Fruit fly (Drosophila melanogaster) whole organism, embryonic: ENCODE results near the gene Prosbeta2R2.

Source experiments
- Aef1 ChIP-seq: fragments of 200-800 bp; sonication (Bioruptor generic); IDR thresholded peaks from 3 replicates; pipeline ENCODE4 v1.3.6; 2022; ENCODE audit warnings: missing biosample characterization, missing genetic modification characterization
- CG12236 ChIP-seq: fragments of 200-800 bp; sonication (Bioruptor generic); optimal IDR thresholded peaks from 2 replicates; lab custom pipeline; 2016; ENCODE audit warnings: missing biosample characterization, missing genetic modification characterization
- CG12659 ChIP-seq: fragments of 200-800 bp; sonication (Bioruptor generic); optimal IDR thresholded peaks from 3 replicates; lab custom pipeline; 2017; ENCODE audit warnings: mild to moderate bottlenecking, missing biosample characterization, missing genetic modification reagents, missing genetic modification characterization
- CG14050 ChIP-seq: fragments of 200-800 bp; sonication (Bioruptor generic); IDR thresholded peaks from 3 replicates; pipeline ENCODE4 v1.3.6; 2022; ENCODE audit warnings: missing biosample characterization, missing genetic modification characterization
- CG17359 ChIP-seq: fragments of 200-800 bp; sonication (Bioruptor generic); optimal IDR thresholded peaks from 3 replicates; lab custom pipeline; 2018; ENCODE audit warnings: missing biosample characterization, mild to moderate bottlenecking, missing genetic modification characterization, moderate library complexity
- CG1792 ChIP-seq: fragments of 200-800 bp; sonication (Bioruptor generic); optimal IDR thresholded peaks from 2 replicates; lab custom pipeline; 2016; ENCODE audit warnings: missing biosample characterization, missing genetic modification characterization
- CG18764 ChIP-seq: fragments of 200-800 bp; sonication (Bioruptor generic); optimal IDR thresholded peaks from 3 replicates; lab custom pipeline; 2016; ENCODE audit warnings: missing biosample characterization, missing genetic modification characterization
- CG3163 ChIP-seq: fragments of 200-800 bp; sonication (Bioruptor generic); optimal IDR thresholded peaks from 3 replicates; lab custom pipeline; 2016; ENCODE audit warnings: missing biosample characterization, missing genetic modification characterization
- CG4360 ChIP-seq: fragments of 200-800 bp; sonication (Bioruptor generic); IDR thresholded peaks from 2 replicates; pipeline ENCODE4 v1.3.6; 2022; ENCODE audit warnings: missing biosample characterization, missing genetic modification characterization
- CG43689 ChIP-seq: fragments of 200-800 bp; sonication (Bioruptor generic); IDR thresholded peaks from 2 replicates; pipeline ENCODE4 v1.3.6; 2022; ENCODE audit warnings: missing biosample characterization, missing genetic modification characterization
- CG4730 ChIP-seq: fragments of 200-800 bp; sonication (Bioruptor generic); IDR thresholded peaks from 2 replicates; pipeline ENCODE4 v1.3.6; 2022; ENCODE audit warnings: missing biosample characterization, missing genetic modification characterization
- CG7271 ChIP-seq: fragments of 200-800 bp; sonication (Bioruptor generic); optimal IDR thresholded peaks from 2 replicates; lab custom pipeline; 2018; ENCODE audit warnings: missing biosample characterization, mild to moderate bottlenecking, missing genetic modification characterization, moderate library complexity
- CG7786 ChIP-seq: fragments of 200-800 bp; sonication (Bioruptor generic); optimal IDR thresholded peaks from 2 replicates; lab custom pipeline; 2016; ENCODE audit warnings: missing biosample characterization, missing genetic modification characterization
- CG7987 ChIP-seq: fragments of 200-800 bp; sonication (Bioruptor generic); optimal IDR thresholded peaks from 2 replicates; lab custom pipeline; 2018; ENCODE audit warnings: missing biosample characterization, mild to moderate bottlenecking, missing genetic modification characterization, moderate library complexity
- CHES-1-like ChIP-seq: fragments of 200-800 bp; sonication (Bioruptor generic); optimal IDR thresholded peaks from 2 replicates; lab custom pipeline; 2016; ENCODE audit warnings: missing biosample characterization, missing genetic modification characterization
- Chrac-16 ChIP-seq: fragments of 200-800 bp; sonication (Bioruptor generic); optimal IDR thresholded peaks from 3 replicates; lab custom pipeline; 2016; ENCODE audit warnings: missing biosample characterization, missing genetic modification characterization
- CkIIα-i1 ChIP-seq: fragments of 200-800 bp; sonication (Bioruptor generic); IDR thresholded peaks from 2 replicates; pipeline ENCODE4 v1.3.6; 2022; ENCODE audit warnings: missing biosample characterization, missing genetic modification characterization
- CoRest ChIP-seq: fragments of 200-800 bp; sonication (Bioruptor generic); optimal IDR thresholded peaks from 3 replicates; lab custom pipeline; 2018; ENCODE audit warnings: missing biosample characterization, mild to moderate bottlenecking, missing genetic modification characterization, moderate library complexity
- D ChIP-seq, 2 experiments: fragments of 200-800 bp in 1 of 2; fragments of >200 bp in 1 of 2; sonication (Bioruptor generic) in 1 of 2; optimal IDR thresholded peaks; 2 replicates in 1 of 2; 3 replicates in 1 of 2; lab custom pipeline; 2017; ENCODE audit warnings: mild to moderate bottlenecking in 1 of 2, missing biosample characterization in 1 of 2, missing genetic modification characterization in 1 of 2, missing genetic modification reagents in 1 of 2
- Fer3 ChIP-seq: fragments of 200-800 bp; sonication (Bioruptor generic); optimal IDR thresholded peaks from 2 replicates; lab custom pipeline; 2018; ENCODE audit warnings: missing biosample characterization, mild to moderate bottlenecking, missing genetic modification characterization, moderate library complexity
- Ravus ChIP-seq: fragments of 200-800 bp; sonication (Bioruptor generic); IDR thresholded peaks from 2 replicates; pipeline ENCODE4 v1.3.6; 2022; ENCODE audit warnings: missing biosample characterization, missing genetic modification characterization
- amos ChIP-seq: fragments of 200-800 bp; sonication (Bioruptor generic); IDR thresholded peaks from 2 replicates; pipeline ENCODE4 v1.3.6; 2022; ENCODE audit warnings: missing biosample characterization, missing genetic modification characterization; ENCODE audit not compliant: partially characterized antibody
- ara ChIP-seq: fragments of 200-800 bp; sonication (Bioruptor generic); IDR thresholded peaks from 2 replicates; pipeline ENCODE4 v1.3.6; 2022; ENCODE audit warnings: missing biosample characterization, missing genetic modification characterization
- bowl ChIP-seq: fragments of 200-800 bp; sonication (Bioruptor generic); IDR thresholded peaks from 2 replicates; pipeline ENCODE4 v1.3.6; 2022; ENCODE audit warnings: missing biosample characterization, missing genetic modification characterization
- caup ChIP-seq: fragments of 200-800 bp; sonication (Bioruptor generic); optimal IDR thresholded peaks from 3 replicates; lab custom pipeline; 2017; ENCODE audit warnings: missing biosample characterization, mild to moderate bottlenecking, missing genetic modification characterization, moderate library complexity; ENCODE audit not compliant: severe bottlenecking
- chm ChIP-seq: fragments of 200-800 bp; sonication (Bioruptor generic); IDR thresholded peaks from 2 replicates; pipeline ENCODE4 v1.3.6; 2022; ENCODE audit warnings: missing biosample characterization, missing genetic modification characterization
- chn ChIP-seq: fragments of 200-800 bp; sonication (Bioruptor generic); optimal IDR thresholded peaks from 2 replicates; lab custom pipeline; 2016; ENCODE audit warnings: missing biosample characterization, missing genetic modification characterization
- en ChIP-seq: fragments of 200-800 bp; sonication (Bioruptor generic); optimal IDR thresholded peaks from 2 replicates; lab custom pipeline; 2016; ENCODE audit warnings: missing biosample characterization, missing genetic modification characterization
- esg ChIP-seq: fragments of 200-800 bp; sonication (Bioruptor generic); conservative IDR thresholded peaks from 2 replicates; pipeline ENCODE4 v1.3.6; 2022; ENCODE audit warnings: missing biosample characterization, missing genetic modification characterization
- eyg ChIP-seq: fragments of 200-800 bp; sonication (Bioruptor generic); optimal IDR thresholded peaks from 3 replicates; lab custom pipeline; 2016; ENCODE audit warnings: missing biosample characterization, missing genetic modification characterization
- hb ChIP-seq: fragments of 200-800 bp; sonication (Bioruptor generic); IDR thresholded peaks from 3 replicates; pipeline ENCODE4 v1.3.6; 2022; ENCODE audit warnings: missing biosample characterization, missing genetic modification characterization; ENCODE audit not compliant: partially characterized antibody
- knrl ChIP-seq: fragments of 200-800 bp; sonication (Bioruptor generic); IDR thresholded peaks from 3 replicates; pipeline ENCODE4 v1.3.6; 2022; ENCODE audit warnings: missing biosample characterization, missing genetic modification characterization; ENCODE audit not compliant: partially characterized antibody
- luna ChIP-seq: fragments of 200-800 bp; sonication (Bioruptor generic); optimal IDR thresholded peaks from 2 replicates; lab custom pipeline; 2016; ENCODE audit warnings: missing biosample characterization, missing genetic modification characterization
- maf-S ChIP-seq: fragments of 200-800 bp; sonication (Bioruptor generic); optimal IDR thresholded peaks from 2 replicates; lab custom pipeline; 2016; ENCODE audit warnings: missing biosample characterization, missing genetic modification characterization
- odd ChIP-seq: fragments of 200-800 bp; sonication (Bioruptor generic); optimal IDR thresholded peaks from 2 replicates; lab custom pipeline; 2017; ENCODE audit warnings: missing biosample characterization, mild to moderate bottlenecking, missing genetic modification characterization
- onecut ChIP-seq: fragments of 200-800 bp; sonication (Bioruptor generic); IDR thresholded peaks from 2 replicates; pipeline ENCODE4 v1.3.6; 2022; ENCODE audit warnings: missing biosample characterization, missing genetic modification characterization
- peb ChIP-seq: fragments of 200-800 bp; sonication (Bioruptor generic); IDR thresholded peaks from 2 replicates; pipeline ENCODE4 v1.3.6; 2022; ENCODE audit warnings: missing biosample characterization, missing genetic modification characterization
- pho ChIP-seq: fragments of 200-800 bp; sonication (Bioruptor generic); optimal IDR thresholded peaks from 2 replicates; lab custom pipeline; 2016; ENCODE audit warnings: missing biosample characterization, missing genetic modification characterization
- pita ChIP-seq: fragments of 200-800 bp; sonication (Bioruptor generic); optimal IDR thresholded peaks from 2 replicates; lab custom pipeline; 2017; ENCODE audit warnings: missing biosample characterization, mild to moderate bottlenecking, missing genetic modification characterization
- pum ChIP-seq: fragments of 200-800 bp; sonication (Bioruptor generic); optimal IDR thresholded peaks from 2 replicates; lab custom pipeline; 2016; ENCODE audit warnings: missing biosample characterization, missing genetic modification characterization
- ro ChIP-seq: fragments of 200-800 bp; sonication (Bioruptor generic); IDR thresholded peaks from 2 replicates; pipeline ENCODE4 v1.3.6; 2022; ENCODE audit warnings: missing biosample characterization, missing genetic modification characterization
- sisA ChIP-seq: fragments of 200-800 bp; sonication (Bioruptor generic); IDR thresholded peaks from 2 replicates; pipeline ENCODE4 v1.3.6; 2022; ENCODE audit warnings: missing biosample characterization, missing genetic modification characterization
- ssp ChIP-seq: fragments of 200-800 bp; sonication (Bioruptor generic); IDR thresholded peaks from 2 replicates; pipeline ENCODE4 v1.3.6; 2022; ENCODE audit warnings: missing biosample characterization, missing genetic modification characterization
- tin ChIP-seq: fragments of 200-800 bp; sonication (Bioruptor generic); optimal IDR thresholded peaks from 3 replicates; lab custom pipeline; 2016; ENCODE audit warnings: missing biosample characterization, missing genetic modification characterization
- tio ChIP-seq: fragments of 200-800 bp; sonication (Bioruptor generic); optimal IDR thresholded peaks from 2 replicates; lab custom pipeline; 2017; ENCODE audit warnings: missing biosample characterization, missing genetic modification characterization, inconsistent platforms
- vfl ChIP-seq: fragments of 200-800 bp; sonication (Bioruptor generic); optimal IDR thresholded peaks from 2 replicates; lab custom pipeline; 2016; ENCODE audit warnings: missing biosample characterization, missing genetic modification characterization
- zen ChIP-seq: fragments of 200-800 bp; sonication (Bioruptor generic); optimal IDR thresholded peaks from 3 replicates; lab custom pipeline; 2018; ENCODE audit warnings: missing biosample characterization, mild to moderate bottlenecking, missing genetic modification characterization, moderate library complexity
- zen2 ChIP-seq: fragments of 200-800 bp; sonication (Bioruptor generic); IDR thresholded peaks from 3 replicates; pipeline ENCODE4 v1.3.6; 2022; ENCODE audit warnings: missing biosample characterization, missing genetic modification characterization; ENCODE audit not compliant: partially characterized antibody

Gene Prosbeta2R2

dm6 chr3R:5215334-5216307, 3.7 kb downstream of the Prosbeta2R2 start (continued):
- TF ChIP-seq amos (no peak), CG7987 (peak; percentile 99), CG17359 (tag; lab: Kevin White, UChicago) (peak; percentile 99), CHES-1-like (GFP tag; lab: Kevin White, UChicago) (peak; percentile 98), chm (GFP tag; lab: Robert Waterston, UW) (peak; percentile 100), pum (GFP tag; lab: Kevin White, UChicago) (peak; percentile 97), esg (GFP tag; lab: Robert Waterston, UW) (peak; percentile 33; the same call in 1 of the 2 replicates), Ravus (peak; percentile 52), CG18764 (GFP tag; lab: Kevin White, UChicago) (peak; percentile 99), Aef1 (GFP tag; lab: Robert Waterston, UW) (peak; percentile 73), CG7271 (tag; lab: Kevin White, UChicago) (peak; percentile 92), CG4730 (GFP tag; lab: Robert Waterston, UW) (peak; percentile 75), odd (peak; percentile 97), eyg (GFP tag; lab: Kevin White, UChicago) (peak; percentile 98), chn (GFP tag; lab: Kevin White, UChicago) (peak; percentile 98), D (optimal IDR thresholded peaks at IDR 0.05; lab: Kevin White, UChicago) (no peak), D (GFP tag; optimal IDR thresholded peaks at IDR 0.05; lab: Kevin White, UChicago) (peak; percentile 100), CkIIα-i1 (no peak), ro (GFP tag; lab: Robert Waterston, UW) (peak; percentile 79), CG12659 (GFP tag; lab: Kevin White, UChicago) (peak; percentile 87), pita (GFP tag; lab: Kevin White, UChicago) (no peak), CG3163 (GFP tag; lab: Kevin White, UChicago) (peak; percentile 93), CG7786 (peak; percentile 96), peb (peak; percentile 93), zen2 (GFP tag; lab: Robert Waterston, UW) (no peak), pho (peak; percentile 81), Fer3 (peak; percentile 84), CG14050 (GFP tag; lab: Robert Waterston, UW) (peak; percentile 82), zen (tag; lab: Kevin White, UChicago) (peak; percentile 89), luna (GFP tag; lab: Kevin White, UChicago) (peak; percentile 11), sisA (GFP tag; lab: Robert Waterston, UW) (peak; percentile 83), tio (GFP tag; lab: Kevin White, UChicago) (peak; percentile 98), bowl (GFP tag; lab: Robert Waterston, UW) (peak; percentile 88), en (GFP tag; lab: Kevin White, UChicago) (peak; percentile 97), vfl (GFP tag; lab: Kevin White, UChicago) (peak; percentile 83), maf-S (peak; percentile 98), CG12236 (GFP tag; lab: Kevin White, UChicago) (peak; percentile 99), CG4360 (GFP tag; lab: Robert Waterston, UW) (peak; percentile 93), CG43689 (GFP tag; lab: Robert Waterston, UW) (peak; percentile 82), CoRest (tag; lab: Kevin White, UChicago) (peak; percentile 86), CG1792 (GFP tag; lab: Kevin White, UChicago) (peak; percentile 99), ssp (peak; percentile 77), onecut (GFP tag; lab: Robert Waterston, UW) (peak; percentile 97), ara (GFP tag; lab: Robert Waterston, UW) (peak; percentile 99), Chrac-16 (peak; percentile 85), hb (GFP tag; lab: Robert Waterston, UW) (no peak), knrl (no peak), caup (GFP tag; lab: Kevin White, UChicago) (peak; percentile 93), tin (GFP tag; lab: Kevin White, UChicago) (peak; percentile 95)
